Fruit fly (Drosophila melanogaster) S2 (cell line): ENCODE results near the gene ph-d.

Experiments
- CG8478 ChIP-seq: fragments of >200 bp; optimal IDR thresholded peaks from 2 replicates; lab custom pipeline; 2018
- CTCF ChIP-seq, 2 experiments: fragments of >200 bp; optimal IDR thresholded peaks; 2 replicates each; lab custom pipeline; 2018

DNA sequence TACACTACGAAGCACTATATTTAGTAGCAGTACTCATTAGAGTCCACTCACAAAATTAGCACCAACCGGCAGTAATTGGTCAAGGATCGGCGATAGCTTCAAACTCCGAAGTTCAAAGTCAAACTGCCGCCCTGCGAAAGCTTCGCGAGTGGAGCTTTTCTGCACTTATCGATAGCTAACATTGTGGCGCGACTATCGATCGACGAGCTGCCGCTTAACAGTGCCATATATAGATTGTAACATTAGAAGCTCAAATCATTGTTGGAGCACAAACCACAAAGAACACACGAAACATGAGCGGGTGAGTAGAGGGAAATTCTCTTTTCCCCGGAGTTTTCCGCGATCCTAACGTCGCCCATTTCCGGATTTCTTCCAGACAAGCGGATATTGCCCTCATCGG lies 22.0 kb upstream of the ph-d start, which contains the start of gene Pgd:
- TF ChIP-seq CG8478 (lab: Kevin White, UChicago) (no peak), CTCF (optimal IDR thresholded peaks at IDR 0.05; lab: Kevin White, UChicago) (no peak)
